Worm (Caenorhabditis elegans): ENCODE results near the gene C05E11.2.

ce11 chrX:4600987-4601386 is 14.3 kb downstream of the C05E11.2 start:
- TF ChIP-seq ama-1 (optimal IDR thresholded peaks at IDR 0.05) (no peak), ama-1 (GFP tag; optimal IDR thresholded peaks at IDR 0.05) (no peak), athp-1 (tag; optimal IDR thresholded peaks at IDR 0.05) (no peak), snpc-4 (GFP tag; optimal IDR thresholded peaks at IDR 0.05) (no peak), snpc-4 (tag; optimal IDR thresholded peaks at IDR 0.05) (no peak), pha-4 (tag; optimal IDR thresholded peaks at IDR 0.05) (no peak), C17E4.6 (GFP tag; IDR thresholded peaks at IDR 0.05) (no peak), C06A6.2 (GFP tag; conservative IDR thresholded peaks at IDR 0.05) (no peak), lin-26 (GFP tag; IDR thresholded peaks at IDR 0.05) (no peak), dpff-1 (tag; optimal IDR thresholded peaks at IDR 0.05) (no peak), ets-4 (GFP tag; optimal IDR thresholded peaks at IDR 0.05) (no peak), sea-2 (GFP tag; IDR thresholded peaks at IDR 0.05) (no peak), ceh-40 (GFP tag; IDR thresholded peaks at IDR 0.05) (no peak)
